Worm (Caenorhabditis elegans) whole organism, young adult: ENCODE data around the gene gegf-1.

Experiments
- B0035.1 ChIP-seq: sonication (generic microtip); optimal IDR thresholded peaks from 2 replicates; lab custom pipeline; 2016; ENCODE audit warnings: missing genetic modification characterization, mild to moderate bottlenecking, missing compliant biosample characterization, missing genotype, missing genetic modification reagents
- B0261.1 ChIP-seq: sonication (generic microtip); optimal IDR thresholded peaks from 2 replicates; lab custom pipeline; 2016; ENCODE audit warnings: mild to moderate bottlenecking, missing genetic modification characterization, moderate library complexity, missing compliant biosample characterization
- B0336.3 ChIP-seq: fragments of 200-800 bp; sonication (Bioruptor generic); IDR thresholded peaks from 2 replicates; pipeline ENCODE4 v1.3.6; 2022; ENCODE audit warnings: missing genetic modification characterization, missing compliant biosample characterization
- D2030.7 ChIP-seq: fragments of 200-800 bp; sonication (Bioruptor generic); IDR thresholded peaks from 2 replicates; pipeline ENCODE4 v1.3.6; 2022; ENCODE audit warnings: missing genetic modification reagents, missing genetic modification characterization, missing compliant biosample characterization
- F39B2.1 ChIP-seq: fragments of 200-800 bp; sonication (Bioruptor generic); IDR thresholded peaks from 2 replicates; pipeline ENCODE4 v1.3.6; 2022; ENCODE audit warnings: missing genetic modification reagents, missing genetic modification characterization, missing compliant biosample characterization
- F52B5.7 ChIP-seq: sonication (generic microtip); optimal IDR thresholded peaks from 2 replicates; lab custom pipeline; 2016; ENCODE audit warnings: mild to moderate bottlenecking, missing genetic modification characterization, missing compliant biosample characterization
- F57A8.1 ChIP-seq: fragments of 200-800 bp; sonication (Bioruptor generic); optimal IDR thresholded peaks from 2 replicates; lab custom pipeline; 2018; ENCODE audit warnings: mild to moderate bottlenecking, missing genetic modification characterization, moderate library complexity, missing compliant biosample characterization
- K11D2.4 ChIP-seq: fragments of 200-800 bp; sonication (Bioruptor generic); IDR thresholded peaks from 2 replicates; pipeline ENCODE4 v1.3.6; 2022; ENCODE audit warnings: missing genetic modification reagents, missing genetic modification characterization, missing compliant biosample characterization
- K12H6.12 ChIP-seq: fragments of 200-800 bp; sonication (Bioruptor generic); optimal IDR thresholded peaks from 2 replicates; lab custom pipeline; 2018; ENCODE audit warnings: mild to moderate bottlenecking, missing genetic modification characterization, missing compliant biosample characterization
- T07F8.4 ChIP-seq: sonication (generic microtip); optimal IDR thresholded peaks from 2 replicates; lab custom pipeline; 2016; ENCODE audit warnings: mild to moderate bottlenecking, missing genetic modification characterization, moderate library complexity, missing compliant biosample characterization
- aptf-3 ChIP-seq: fragments of 200-800 bp; sonication (Bioruptor generic); IDR thresholded peaks from 2 replicates; pipeline ENCODE4 v1.3.6; 2022; ENCODE audit warnings: missing genetic modification characterization, missing compliant biosample characterization
- attf-3 ChIP-seq: fragments of 200-800 bp; sonication (Bioruptor generic); conservative IDR thresholded peaks from 2 replicates; pipeline ENCODE4 v1.3.6; 2022; ENCODE audit warnings: missing genetic modification reagents, missing genetic modification characterization, missing compliant biosample characterization
- attf-5 ChIP-seq: fragments of 200-800 bp; sonication (Bioruptor generic); optimal IDR thresholded peaks from 2 replicates; lab custom pipeline; 2018; ENCODE audit warnings: mild to moderate bottlenecking, missing genetic modification characterization, missing compliant biosample characterization
- bed-2 ChIP-seq: fragments of 200-800 bp; sonication (Bioruptor generic); IDR thresholded peaks from 2 replicates; pipeline ENCODE4 v1.3.6; 2022; ENCODE audit warnings: missing genetic modification reagents, missing genetic modification characterization, missing compliant biosample characterization
- ceh-100 ChIP-seq: fragments of 200-800 bp; sonication (Bioruptor generic); IDR thresholded peaks from 2 replicates; pipeline ENCODE4 v1.3.6; 2022; ENCODE audit warnings: missing genetic modification reagents, missing genetic modification characterization, missing compliant biosample characterization
- chd-7 ChIP-seq: sonication (generic microtip); optimal IDR thresholded peaks from 2 replicates; lab custom pipeline; 2016; ENCODE audit warnings: mild to moderate bottlenecking, missing genetic modification characterization, moderate library complexity, missing compliant biosample characterization
- egl-44 ChIP-seq: fragments of 200-800 bp; sonication (Bioruptor generic); IDR thresholded peaks from 2 replicates; pipeline ENCODE4 v1.3.6; 2022; ENCODE audit warnings: missing genetic modification reagents, missing genetic modification characterization, missing compliant biosample characterization
- egrh-3 ChIP-seq: fragments of 200-800 bp; sonication (Bioruptor generic); IDR thresholded peaks from 2 replicates; pipeline ENCODE4 v1.3.6; 2022; ENCODE audit warnings: missing genetic modification reagents, missing genetic modification characterization, missing compliant biosample characterization
- ekl-4 ChIP-seq: fragments of 200-800 bp; sonication (Bioruptor generic); IDR thresholded peaks from 2 replicates; pipeline ENCODE4 v1.3.6; 2022; ENCODE audit warnings: missing genetic modification reagents, missing genetic modification characterization, missing compliant biosample characterization
- ets-4 ChIP-seq: fragments of 200-800 bp; sonication (Bioruptor generic); optimal IDR thresholded peaks from 2 replicates; lab custom pipeline; 2018; ENCODE audit warnings: mild to moderate bottlenecking, missing genetic modification characterization, missing compliant biosample characterization
- hmg-1.2 ChIP-seq: fragments of 200-800 bp; sonication (Bioruptor generic); IDR thresholded peaks from 2 replicates; pipeline ENCODE4 v1.3.6; 2022; ENCODE audit warnings: missing genetic modification reagents, missing genetic modification characterization, missing compliant biosample characterization
- hmg-20 ChIP-seq: fragments of 200-800 bp; sonication (Bioruptor generic); IDR thresholded peaks from 2 replicates; pipeline ENCODE4 v1.3.6; 2022; ENCODE audit warnings: missing genetic modification reagents, missing genetic modification characterization, missing compliant biosample characterization
- hrde-1 ChIP-seq: sonication (generic microtip); optimal IDR thresholded peaks from 2 replicates; lab custom pipeline; 2016; ENCODE audit warnings: missing genetic modification characterization, mild to moderate bottlenecking, missing compliant biosample characterization, moderate library complexity, missing genotype, missing genetic modification reagents, borderline replicate concordance
- let-607 ChIP-seq, 2 experiments: fragments of 200-800 bp in 1 of 2; sonication (Bioruptor generic) in 1 of 2; sonication (generic microtip) in 1 of 2; optimal IDR thresholded peaks; 2 replicates each; lab custom pipeline; 2016 to 2018; ENCODE audit warnings: mild to moderate bottlenecking in 2 of 2, missing compliant biosample characterization in 2 of 2, missing genetic modification characterization in 2 of 2, moderate library complexity in 2 of 2, missing genotype in 1 of 2
- lin-26 ChIP-seq: fragments of 200-800 bp; sonication (Bioruptor generic); IDR thresholded peaks from 2 replicates; pipeline ENCODE4 v1.3.6; 2022; ENCODE audit warnings: missing genetic modification reagents, missing genetic modification characterization, missing compliant biosample characterization
- lin-35 ChIP-seq, 3 experiments: fragments of 150-350 bp in 2 of 3; sonication (generic microtip) in 1 of 3; optimal IDR thresholded peaks; 2 replicates each; lab custom pipeline; 2014 to 2018; ENCODE audit warnings: missing biosample characterization in 3 of 3, missing genetic modification characterization in 3 of 3, missing genetic modification reagents in 3 of 3
- lin-54 ChIP-seq: fragments of 200-800 bp; sonication (Bioruptor generic); optimal IDR thresholded peaks from 2 replicates; lab custom pipeline; 2018; ENCODE audit warnings: mild to moderate bottlenecking, missing genetic modification characterization, missing compliant biosample characterization
- madf-10 ChIP-seq: sonication (generic microtip); optimal IDR thresholded peaks from 2 replicates; lab custom pipeline; 2016; ENCODE audit warnings: mild to moderate bottlenecking, missing genetic modification characterization, missing compliant biosample characterization
- madf-8 ChIP-seq: fragments of 200-800 bp; sonication (Bioruptor generic); conservative IDR thresholded peaks from 2 replicates; pipeline ENCODE4 v1.3.6; 2022; ENCODE audit warnings: missing genetic modification reagents, missing genetic modification characterization, missing compliant biosample characterization
- mxl-1 ChIP-seq: sonication (generic microtip); optimal IDR thresholded peaks from 2 replicates; lab custom pipeline; 2016; ENCODE audit warnings: missing genetic modification characterization, missing compliant biosample characterization
- nhr-120 ChIP-seq: fragments of 200-800 bp; sonication (Bioruptor generic); IDR thresholded peaks from 2 replicates; pipeline ENCODE4 v1.3.6; 2022; ENCODE audit warnings: missing genetic modification characterization, missing compliant biosample characterization
- rpc-1 ChIP-seq, 2 experiments: fragments of 150-350 bp in 1 of 2; sonication (generic microtip) in 1 of 2; optimal IDR thresholded peaks; 2 replicates each; lab custom pipeline; 2014 to 2018; ENCODE audit warnings: missing biosample characterization in 1 of 2, missing genetic modification characterization in 1 of 2, missing genetic modification reagents in 1 of 2, missing genotype in 1 of 2
- snpc-1.3 ChIP-seq: sonication (generic microtip); optimal IDR thresholded peaks from 2 replicates; lab custom pipeline; 2017; ENCODE audit warnings: missing genetic modification characterization, mild to moderate bottlenecking, missing compliant biosample characterization, antibody characterized with exemption, moderate library complexity, missing genotype, missing genetic modification reagents; ENCODE audit not compliant: insufficient read depth
- tbp1 ChIP-seq: fragments of 200-800 bp; sonication (Bioruptor generic); optimal IDR thresholded peaks from 2 replicates; lab custom pipeline; 2018; ENCODE audit warnings: mild to moderate bottlenecking, missing genetic modification characterization, missing compliant biosample characterization
- tbx-9 ChIP-seq: sonication (generic microtip); optimal IDR thresholded peaks from 2 replicates; lab custom pipeline; 2016; ENCODE audit warnings: borderline replicate concordance, missing genetic modification characterization, inconsistent platforms, missing compliant biosample characterization
- unc-130 ChIP-seq: sonication (generic microtip); optimal IDR thresholded peaks from 2 replicates; lab custom pipeline; 2016; ENCODE audit warnings: missing genetic modification reagents, missing genetic modification characterization, missing compliant biosample characterization
- xnd-1 ChIP-seq: sonication (generic microtip); optimal IDR thresholded peaks from 2 replicates; lab custom pipeline; 2016; ENCODE audit warnings: missing genotype, missing genetic modification reagents, missing genetic modification characterization, missing compliant biosample characterization
- zfh-2 ChIP-seq: fragments of 200-800 bp; sonication (Bioruptor generic); conservative IDR thresholded peaks from 2 replicates; pipeline ENCODE4 v1.3.6; 2022; ENCODE audit warnings: missing genetic modification reagents, missing genetic modification characterization, missing compliant biosample characterization
- zim-3 ChIP-seq: sonication (generic microtip); optimal IDR thresholded peaks from 2 replicates; lab custom pipeline; 2017; ENCODE audit warnings: mild to moderate bottlenecking, missing genetic modification characterization, moderate library complexity, missing compliant biosample characterization
- ztf-18 ChIP-seq: sonication (generic microtip); optimal IDR thresholded peaks from 2 replicates; lab custom pipeline; 2016; ENCODE audit warnings: missing genotype, mild to moderate bottlenecking, missing genetic modification characterization, missing compliant biosample characterization
- ztf-22 ChIP-seq: fragments of 200-800 bp; sonication (Bioruptor generic); optimal IDR thresholded peaks from 2 replicates; lab custom pipeline; 2018; ENCODE audit warnings: mild to moderate bottlenecking, missing genetic modification characterization, moderate library complexity, missing compliant biosample characterization
- ztf-26 ChIP-seq: sonication (generic microtip); optimal IDR thresholded peaks from 2 replicates; lab custom pipeline; 2017; ENCODE audit warnings: missing genetic modification characterization, missing compliant biosample characterization
- ztf-28 ChIP-seq: fragments of 200-800 bp; sonication (Bioruptor generic); IDR thresholded peaks from 2 replicates; pipeline ENCODE4 v1.3.6; 2022; ENCODE audit warnings: missing genetic modification reagents, missing genetic modification characterization, missing compliant biosample characterization

Gene gegf-1

DNA sequence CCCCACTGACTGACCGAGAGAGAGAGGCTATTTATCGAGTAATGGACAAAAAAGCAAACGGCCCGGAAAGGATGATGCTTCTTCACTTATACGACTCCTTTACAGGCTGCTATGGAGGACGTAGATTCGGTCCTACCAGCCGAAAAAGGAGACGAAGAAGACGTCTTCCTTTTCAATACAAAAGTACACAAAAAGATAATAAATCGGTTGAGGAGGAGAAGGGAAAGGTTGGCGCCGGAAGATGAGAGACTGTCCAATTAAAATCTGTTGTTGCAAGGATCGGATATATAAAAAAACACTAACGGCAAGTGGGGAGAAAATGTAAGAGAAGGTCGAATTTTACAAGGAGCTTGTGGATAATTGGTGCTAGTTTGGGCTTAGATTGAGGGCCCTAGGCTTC lies 9.0 kb downstream of the gegf-1 start:
- no peak for TF ChIP-seq hmg-20 (GFP tag; lab: Robert Waterston, UW)
- no peak for TF ChIP-seq F39B2.1

DNA sequence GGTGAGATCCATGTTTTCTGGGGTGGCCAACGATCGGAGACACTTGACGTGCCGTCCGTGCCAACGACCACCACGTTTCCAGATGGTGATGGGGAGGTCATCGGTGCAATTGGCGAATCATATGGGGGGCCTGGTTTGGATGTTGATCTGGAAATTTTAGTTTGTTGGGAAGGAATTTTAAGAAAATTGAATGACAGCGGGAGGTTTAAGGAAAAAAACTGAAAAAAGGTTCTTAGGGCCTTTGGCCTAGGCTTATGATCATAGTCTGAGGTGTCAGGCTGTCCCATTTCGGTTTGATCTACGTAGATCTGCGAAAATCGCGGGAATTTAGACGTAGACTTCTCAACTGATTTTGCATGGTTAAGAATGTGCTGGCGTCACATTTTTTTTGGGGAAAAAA lies 9.9 kb downstream of the gegf-1 start, which contains the start of gene col-99:
col-99 (minus strand) TSS at position 101 of the 400 bp plus-strand sequence.
- TF ChIP-seq K11D2.4 (no peak), zfh-2 (peak; percentile 48; the same call in 1 of the 2 replicates), attf-3 (GFP tag; lab: Robert Waterston, UW) (peak; percentile 46; the same call in 1 of the 2 replicates)

DNA sequence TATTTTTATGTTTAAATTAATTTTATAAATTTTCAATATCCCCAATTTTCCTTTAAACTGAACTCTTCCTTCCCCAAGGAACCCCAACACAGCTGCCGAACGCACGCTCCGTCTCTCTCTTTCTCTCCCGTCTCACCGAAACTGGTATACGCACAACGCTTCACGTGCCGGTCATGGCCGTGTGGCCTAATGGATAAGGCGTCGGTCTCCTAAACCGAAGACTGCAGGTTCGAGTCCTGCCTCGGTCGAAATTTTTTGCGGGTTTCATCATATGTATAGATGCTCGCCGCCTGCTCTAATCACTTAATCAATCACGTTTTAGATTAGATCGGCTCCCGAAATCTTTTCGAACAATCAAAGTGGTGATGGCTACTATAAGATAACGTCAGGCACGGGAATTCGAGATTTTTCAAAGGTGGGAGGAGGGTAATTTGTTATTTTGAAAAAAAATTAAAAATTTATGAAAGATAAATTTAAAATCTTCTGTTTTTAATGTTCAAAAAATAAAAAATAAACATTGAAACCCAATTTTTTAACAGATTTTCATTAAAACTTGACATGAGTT lies 13.8 kb downstream of the gegf-1 start:
- TF ChIP-seq rpc-1 (optimal IDR thresholded peaks at IDR 0.05; lab: Kevin White, UChicago) = peak; percentile 70
- peak; percentile 84 for TF ChIP-seq rpc-1 (tag; optimal IDR thresholded peaks at IDR 0.05; lab: Kevin White, UChicago)
- TF ChIP-seq K12H6.12 (tag; lab: Kevin White, UChicago) = peak; percentile 50
- TF ChIP-seq lin-26 (GFP tag; lab: Robert Waterston, UW) = peak; percentile 90
- TF ChIP-seq xnd-1 (tag; lab: Kevin White, UChicago) = no peak
- TF ChIP-seq egrh-3 (GFP tag; lab: Robert Waterston, UW) = peak; percentile 43; the same call in 1 of the 2 replicates
- TF ChIP-seq ceh-100 (GFP tag; lab: Robert Waterston, UW) = peak; percentile 20; the same call in 1 of the 2 replicates
- peak; percentile 76 for TF ChIP-seq madf-10 (tag; lab: Kevin White, UChicago)
- peak; percentile 44 for TF ChIP-seq F52B5.7 (tag; lab: Kevin White, UChicago)
- peak; percentile 76 for TF ChIP-seq D2030.7 (GFP tag; lab: Robert Waterston, UW)
- TF ChIP-seq tbx-9 (tag; lab: Kevin White, UChicago) = no peak
- peak in 1 of 2 experiments; percentile 3 for TF ChIP-seq let-607 (tag; optimal IDR thresholded peaks at IDR 0.05; lab: Kevin White, UChicago)
- peak; percentile 0 for TF ChIP-seq hrde-1 (tag; lab: Kevin White, UChicago)
- TF ChIP-seq unc-130 = peak; percentile 22
- 0 out of 2 replicates have a peak, but pooled peaks have one; percentile 50 for TF ChIP-seq ztf-28 (GFP tag; lab: Robert Waterston, UW)
- no peak for TF ChIP-seq aptf-3 (GFP tag; lab: Robert Waterston, UW)
- 0 out of 2 replicates have a peak, but pooled peaks have one; percentile 4 for TF ChIP-seq nhr-120 (GFP tag; lab: Robert Waterston, UW)
- peak; percentile 7 for TF ChIP-seq T07F8.4 (tag; lab: Kevin White, UChicago)
- peak; percentile 3 for TF ChIP-seq F57A8.1 (GFP tag; lab: Kevin White, UChicago)
- TF ChIP-seq lin-35 (GFP tag; optimal IDR thresholded peaks at IDR 0.05; lab: Kevin White, UChicago) = peak in 1 of 3 experiments; percentile 11
- peak; percentile 1 for TF ChIP-seq ztf-26 (tag; lab: Kevin White, UChicago)
- peak; percentile 13 for TF ChIP-seq B0035.1 (tag; lab: Kevin White, UChicago)
- peak; percentile 58 for TF ChIP-seq attf-5 (GFP tag; lab: Kevin White, UChicago)
- peak; percentile 99 for TF ChIP-seq tbp1 (GFP tag; lab: Kevin White, UChicago)
- peak; percentile 76 for TF ChIP-seq chd-7
- peak; percentile 92 for TF ChIP-seq B0261.1
- peak; percentile 84 for TF ChIP-seq egl-44 (GFP tag; lab: Robert Waterston, UW)
- 0 out of 2 replicates have a peak, but pooled peaks have one; percentile 8 for TF ChIP-seq bed-2 (GFP tag; lab: Robert Waterston, UW)
- TF ChIP-seq ekl-4 (GFP tag; lab: Robert Waterston, UW) = peak; percentile 75
- TF ChIP-seq madf-8 (GFP tag; lab: Robert Waterston, UW) = no peak
- TF ChIP-seq ets-4 (GFP tag; lab: Kevin White, UChicago) = no peak
- no peak for TF ChIP-seq B0336.3 (GFP tag; lab: Robert Waterston, UW)
- peak; percentile 53 for TF ChIP-seq lin-54 (GFP tag; lab: Kevin White, UChicago)
- TF ChIP-seq hmg-1.2 (GFP tag; lab: Robert Waterston, UW) = peak; percentile 81
- TF ChIP-seq snpc-1.3 (tag; lab: Kevin White, UChicago) = peak; percentile 29
- TF ChIP-seq zim-3 (tag; lab: Kevin White, UChicago) = peak; percentile 97
- TF ChIP-seq ztf-22 = no peak
- TF ChIP-seq ztf-18 = peak; percentile 64
- peak; percentile 75 for TF ChIP-seq mxl-1
